Fruit fly (Drosophila melanogaster): ENCODE measurements around the gene Apoltp.

DNA sequence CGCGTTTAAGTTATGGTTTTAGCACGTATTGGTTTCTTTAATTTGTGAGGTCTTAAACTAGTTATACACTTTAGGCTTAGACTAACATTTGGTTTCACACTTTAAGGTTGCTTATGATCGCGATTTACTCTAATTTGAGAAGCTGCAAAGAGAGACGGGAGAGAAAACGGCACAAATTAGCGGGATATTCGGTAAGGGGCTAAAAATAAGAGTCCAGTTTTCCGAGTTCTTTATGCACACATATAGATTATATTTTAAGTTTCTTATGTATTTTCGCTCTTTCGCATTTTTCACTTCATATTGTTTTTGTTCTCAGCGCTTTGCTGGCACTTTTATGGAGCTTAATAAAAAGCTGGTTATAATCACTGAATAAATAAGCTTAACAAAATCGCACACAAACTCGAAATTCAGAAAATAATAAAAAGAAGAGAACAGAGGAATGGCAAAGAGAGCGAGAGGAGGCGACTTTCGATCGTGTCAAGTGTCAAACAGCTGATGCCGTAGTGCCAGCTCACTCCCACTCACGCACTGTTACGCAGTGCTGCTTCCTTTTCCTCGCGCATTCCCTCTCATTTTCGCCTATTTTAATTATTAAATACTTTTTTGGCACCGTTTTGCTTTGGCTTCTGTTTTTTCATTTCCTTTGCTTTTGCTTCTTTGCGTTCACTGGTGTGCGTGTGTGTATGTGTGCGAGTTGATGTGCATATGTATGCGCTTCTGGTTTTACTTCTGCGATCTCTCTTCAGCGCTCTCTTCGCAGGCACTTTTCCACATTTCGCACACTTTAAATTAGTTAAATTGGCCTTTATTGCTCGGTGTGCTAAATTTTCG lies 64.3 kb downstream of the Apoltp start:
- TF ChIP-seq psq (optimal IDR thresholded peaks at IDR 0.05) (no peak), Sin3A (optimal IDR thresholded peaks at IDR 0.05) (no peak), h (optimal IDR thresholded peaks at IDR 0.05) (no peak), Myc (optimal IDR thresholded peaks at IDR 0.05) (no peak)

Data from Kc167 (cell line).